Worm (Caenorhabditis elegans): ENCODE data around the gene F31E8.4.

Gene F31E8.4

DNA sequence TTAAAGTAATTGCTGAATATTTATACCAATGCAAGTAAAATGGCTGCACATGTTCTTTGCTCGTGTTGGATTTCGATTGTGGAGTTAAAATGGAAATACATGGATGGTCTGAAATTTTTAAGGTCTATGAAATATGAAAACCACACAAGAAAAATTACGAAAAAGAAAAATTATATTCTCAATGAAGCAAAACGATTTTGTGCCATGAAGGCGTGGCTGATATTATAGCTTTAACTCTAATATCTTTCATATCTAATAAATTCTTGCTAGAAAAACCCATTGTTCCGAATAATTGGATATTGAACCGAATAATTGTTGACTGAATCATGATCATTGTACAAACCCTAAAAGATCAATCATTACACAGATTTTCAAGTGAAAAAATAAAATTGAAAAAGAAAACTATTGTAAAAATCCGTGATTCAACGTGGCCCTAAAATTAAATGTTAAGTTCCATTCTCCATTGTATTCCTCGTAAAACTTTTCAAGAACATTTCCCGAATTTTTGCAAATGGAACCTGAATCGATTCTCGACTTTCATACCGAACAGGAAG, 45.2 kb downstream of the F31E8.4 start, which contains the start of the genes srx-95 and fis-1:
TSS of gene srx-95 (minus strand) at position 101 of the 554 bp plus-strand sequence.
TSS of gene fis-1 (plus strand) at position 504 of the 554 bp plus-strand sequence.
- TF ChIP-seq ctbp-1 (GFP tag; IDR thresholded peaks at IDR 0.05), result no peak
- no peak for TF ChIP-seq attf-4 (tag; optimal IDR thresholded peaks at IDR 0.05)
- no peak for TF ChIP-seq dmd-9 (GFP tag; IDR thresholded peaks at IDR 0.05)
- no peak for TF ChIP-seq daf-19 (GFP tag; conservative IDR thresholded peaks at IDR 0.05)
- no peak for TF ChIP-seq F10B5.3 (tag; optimal IDR thresholded peaks at IDR 0.05)
- TF ChIP-seq nhr-77 (tag; optimal IDR thresholded peaks at IDR 0.05), result no peak
- TF ChIP-seq nhr-28 (tag; optimal IDR thresholded peaks at IDR 0.05), result no peak
- TF ChIP-seq zip-2 (tag; optimal IDR thresholded peaks at IDR 0.05), result no peak
- no peak for TF ChIP-seq skn-1 (tag; optimal IDR thresholded peaks at IDR 0.05)

DNA sequence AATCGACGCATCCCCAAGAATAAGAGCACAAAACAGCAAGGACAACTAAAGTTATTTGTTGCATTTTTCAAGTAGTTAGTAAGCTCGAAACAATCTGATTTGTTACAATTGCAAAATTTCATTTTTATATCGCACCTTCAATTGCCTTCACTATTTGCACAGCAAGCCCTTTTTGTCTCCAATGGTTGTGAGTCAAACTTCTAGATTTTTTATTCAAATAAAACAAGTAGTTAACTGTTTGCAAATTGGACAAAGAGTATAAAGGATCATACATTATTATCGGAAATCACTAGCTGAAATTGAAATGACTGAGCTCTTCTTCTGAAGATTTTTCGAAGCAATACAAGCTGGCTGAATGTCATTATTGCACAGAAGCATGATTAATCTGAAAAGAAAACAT, 47.1 kb downstream of the F31E8.4 start, which contains the start of gene F41G3.21:
TSS of gene F41G3.21 (minus strand) at position 101 of the 400 bp plus-strand sequence.
- TF ChIP-seq F37D6.2 (tag; optimal IDR thresholded peaks at IDR 0.05) (no peak), zip-2 (tag; optimal IDR thresholded peaks at IDR 0.05) (no peak), mxl-3 (GFP tag; optimal IDR thresholded peaks at IDR 0.05) (no peak), lin-13 (GFP tag; optimal IDR thresholded peaks at IDR 0.05) (no peak), mdl-1 (tag; optimal IDR thresholded peaks at IDR 0.05) (no peak), pha-4 (GFP tag; IDR thresholded peaks at IDR 0.05) (no peak), pha-4 (tag; optimal IDR thresholded peaks at IDR 0.05) (no peak), tra-1 (GFP tag; IDR thresholded peaks at IDR 0.05) (no peak), nhr-6 (tag; optimal IDR thresholded peaks at IDR 0.05) (no peak), nhr-237 (tag; optimal IDR thresholded peaks at IDR 0.05) (no peak)

- TF ChIP-seq zip-11 (GFP tag; IDR thresholded peaks at IDR 0.05) (no peak), nhr-42 (GFP tag; IDR thresholded peaks at IDR 0.05) (no peak), daf-16 (GFP tag; optimal IDR thresholded peaks at IDR 0.05) (no peak), daf-16 (tag; optimal IDR thresholded peaks at IDR 0.05) (no peak), vab-7 (GFP tag; IDR thresholded peaks at IDR 0.05) (no peak), lin-39 (tag; optimal IDR thresholded peaks at IDR 0.05) (no peak), egl-43 (GFP tag; IDR thresholded peaks at IDR 0.05) (no peak), ztf-11 (tag; optimal IDR thresholded peaks at IDR 0.05) (no peak), hmg-1.1 (GFP tag; IDR thresholded peaks at IDR 0.05) (no peak), lin-29 (GFP tag; IDR thresholded peaks at IDR 0.05) (no peak)
Measured at ce11 chrII:6752027-6752426, 47.9 kb downstream of the F31E8.4 start, which contains the start of gene F41G3.19. Gene F41G3.19 (minus strand): TSS chrII:6752127.

DNA sequence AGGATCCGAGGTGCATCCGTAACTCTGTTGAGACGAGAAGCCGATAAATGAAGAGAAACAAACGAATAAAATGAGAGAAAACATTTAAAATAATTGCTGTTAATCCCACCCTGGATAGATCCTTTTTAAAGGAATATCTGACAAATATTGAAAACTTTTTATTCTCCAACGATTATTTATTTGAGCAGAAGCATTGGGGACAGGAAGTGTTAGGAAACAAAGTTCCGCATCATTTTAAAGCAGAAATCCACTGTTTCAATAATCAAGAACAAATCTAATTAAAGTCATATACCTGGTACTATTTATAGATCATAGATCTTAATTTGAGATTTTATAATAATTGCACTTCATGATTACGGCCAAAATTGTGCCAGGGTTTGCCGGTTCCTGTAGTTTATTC, 49.0 kb downstream of the F31E8.4 start, which contains the start of gene F41G3.20:
TSS of gene F41G3.20 (minus strand) at position 101 of the 400 bp plus-strand sequence.
- TF ChIP-seq nhr-6 (tag; optimal IDR thresholded peaks at IDR 0.05) (no peak), unc-39 (tag; optimal IDR thresholded peaks at IDR 0.05) (no peak), F10B5.3 (tag; optimal IDR thresholded peaks at IDR 0.05) (no peak), ceh-82 (tag; optimal IDR thresholded peaks at IDR 0.05) (no peak), F44E2.7 (GFP tag; IDR thresholded peaks at IDR 0.05) (no peak)

ce11 chrII:6749422-6749821, 50.5 kb downstream of the F31E8.4 start, which contains the start of gene F41G3.10:
Gene F41G3.10 (minus strand): TSS chrII:6749522.
- TF ChIP-seq Y105C5A.15 (GFP tag; IDR thresholded peaks at IDR 0.05) (no peak), lir-3 (tag; optimal IDR thresholded peaks at IDR 0.05) (no peak), mdt-29 (GFP tag; IDR thresholded peaks at IDR 0.05) (no peak), set-16 (GFP tag; IDR thresholded peaks at IDR 0.05) (no peak), hif-1 (tag; optimal IDR thresholded peaks at IDR 0.05) (no peak), F37D6.2 (tag; optimal IDR thresholded peaks at IDR 0.05) (no peak), daf-8 (GFP tag; IDR thresholded peaks at IDR 0.05) (no peak), ama-1 (optimal IDR thresholded peaks at IDR 0.05) (no peak), skn-1 (tag; optimal IDR thresholded peaks at IDR 0.05) (no peak), pha-4 (GFP tag; IDR thresholded peaks at IDR 0.05) (no peak), pha-4 (tag; optimal IDR thresholded peaks at IDR 0.05) (no peak), F26F4.8 (GFP tag; conservative IDR thresholded peaks at IDR 0.05) (no peak), vab-7 (GFP tag; IDR thresholded peaks at IDR 0.05) (no peak), nhr-28 (tag; optimal IDR thresholded peaks at IDR 0.05) (no peak), aha-1 (tag) (no peak), hmg-1.1 (GFP tag; IDR thresholded peaks at IDR 0.05) (no peak), mxl-2 (GFP tag; conservative IDR thresholded peaks at IDR 0.05) (no peak), lin-39 (tag; optimal IDR thresholded peaks at IDR 0.05) (no peak), ceh-20 (GFP tag; IDR thresholded peaks at IDR 0.05) (no peak)

Data from whole organism, L4 larva.